Fruit fly (Drosophila melanogaster) whole organism, embryonic: ENCODE results near the gene BG642167.

Source experiments
- CG11504 ChIP-seq: fragments of 200-800 bp; sonication (Bioruptor generic); optimal IDR thresholded peaks from 3 replicates; lab custom pipeline; 2019; ENCODE audit warnings: missing biosample characterization, mild to moderate bottlenecking, missing genetic modification characterization, moderate library complexity
- CG1233 ChIP-seq: fragments of 200-800 bp; sonication (Bioruptor generic); optimal IDR thresholded peaks from 4 replicates; lab custom pipeline; 2018; ENCODE audit warnings: missing biosample characterization, mild to moderate bottlenecking, missing genetic modification characterization
- CG13123 ChIP-seq: fragments of 200-800 bp; sonication (Bioruptor generic); optimal IDR thresholded peaks from 2 replicates; lab custom pipeline; 2016; ENCODE audit warnings: missing biosample characterization, missing genetic modification characterization
- CG13296 ChIP-seq: fragments of 200-800 bp; sonication (Bioruptor generic); optimal IDR thresholded peaks from 3 replicates; lab custom pipeline; 2018; ENCODE audit warnings: missing biosample characterization, mild to moderate bottlenecking, missing genetic modification characterization
- CG14667 ChIP-seq: fragments of 200-800 bp; sonication (Bioruptor generic); IDR thresholded peaks from 2 replicates; pipeline ENCODE4 v1.3.6; 2022; ENCODE audit warnings: missing biosample characterization, missing genetic modification characterization
- CG1529 ChIP-seq: fragments of 200-800 bp; sonication (Bioruptor generic); optimal IDR thresholded peaks from 3 replicates; lab custom pipeline; 2018; ENCODE audit warnings: missing biosample characterization, missing genetic modification characterization
- CG1603 ChIP-seq: fragments of 200-800 bp; sonication (Bioruptor generic); optimal IDR thresholded peaks from 2 replicates; lab custom pipeline; 2019; ENCODE audit warnings: missing biosample characterization, mild to moderate bottlenecking, missing genetic modification characterization, moderate library complexity
- CG1647 ChIP-seq: fragments of 200-800 bp; sonication (Bioruptor generic); optimal IDR thresholded peaks from 3 replicates; lab custom pipeline; 2016; ENCODE audit warnings: missing biosample characterization, missing genetic modification characterization
- CG16813 ChIP-seq: fragments of 200-800 bp; sonication (Bioruptor generic); IDR thresholded peaks from 3 replicates; pipeline ENCODE4 v1.3.6; 2022; ENCODE audit warnings: missing biosample characterization, missing genetic modification characterization; ENCODE audit not compliant: partially characterized antibody
- CG17912 ChIP-seq: fragments of 200-800 bp; sonication (Bioruptor generic); optimal IDR thresholded peaks from 2 replicates; lab custom pipeline; 2018; ENCODE audit warnings: missing biosample characterization, mild to moderate bottlenecking, missing genetic modification characterization
- CG18599 ChIP-seq: fragments of 200-800 bp; sonication (Bioruptor generic); optimal IDR thresholded peaks from 3 replicates; lab custom pipeline; 2017; ENCODE audit warnings: missing biosample characterization, missing genetic modification characterization, mild to moderate bottlenecking, moderate library complexity, missing genetic modification reagents
- CG18619 ChIP-seq: fragments of 200-800 bp; sonication (Bioruptor generic); optimal IDR thresholded peaks from 3 replicates; lab custom pipeline; 2017; ENCODE audit warnings: missing biosample characterization, mild to moderate bottlenecking, missing genetic modification characterization
- CG2678 ChIP-seq: fragments of 200-800 bp; sonication (Bioruptor generic); optimal IDR thresholded peaks from 3 replicates; lab custom pipeline; 2019; ENCODE audit warnings: missing biosample characterization, mild to moderate bottlenecking, missing genetic modification characterization, moderate library complexity
- CG31441 ChIP-seq: fragments of 200-800 bp; sonication (Bioruptor generic); IDR thresholded peaks from 2 replicates; pipeline ENCODE4 v1.3.6; 2022; ENCODE audit warnings: missing biosample characterization, missing genetic modification characterization
- CG33213 ChIP-seq: fragments of 200-800 bp; sonication (Bioruptor generic); optimal IDR thresholded peaks from 3 replicates; lab custom pipeline; 2016; ENCODE audit warnings: missing biosample characterization, missing genetic modification characterization
- CG3847 ChIP-seq: fragments of 200-800 bp; sonication (Bioruptor generic); IDR thresholded peaks from 2 replicates; pipeline ENCODE4 v1.3.6; 2022; ENCODE audit warnings: missing biosample characterization, missing genetic modification characterization
- CG4328 ChIP-seq: fragments of 200-800 bp; sonication (Bioruptor generic); optimal IDR thresholded peaks from 3 replicates; lab custom pipeline; 2017; ENCODE audit warnings: missing biosample characterization, missing genetic modification reagents, missing genetic modification characterization
- CG6765 ChIP-seq: fragments of 200-800 bp; sonication (Bioruptor generic); optimal IDR thresholded peaks from 3 replicates; lab custom pipeline; 2017; ENCODE audit warnings: missing biosample characterization, mild to moderate bottlenecking, missing genetic modification characterization
- CG7271 ChIP-seq: fragments of 200-800 bp; sonication (Bioruptor generic); optimal IDR thresholded peaks from 2 replicates; lab custom pipeline; 2018; ENCODE audit warnings: missing biosample characterization, mild to moderate bottlenecking, missing genetic modification characterization, moderate library complexity
- CG7556 ChIP-seq: fragments of 200-800 bp; sonication (Bioruptor generic); optimal IDR thresholded peaks from 2 replicates; lab custom pipeline; 2017; ENCODE audit warnings: missing biosample characterization, mild to moderate bottlenecking, missing genetic modification characterization
- CG8359 ChIP-seq: fragments of 200-800 bp; sonication (Bioruptor generic); optimal IDR thresholded peaks from 2 replicates; lab custom pipeline; 2017; ENCODE audit warnings: missing biosample characterization, mild to moderate bottlenecking, missing genetic modification characterization, borderline replicate concordance
- CG9817 ChIP-seq: fragments of 200-800 bp; sonication (Bioruptor generic); optimal IDR thresholded peaks from 2 replicates; lab custom pipeline; 2018; ENCODE audit warnings: missing biosample characterization, mild to moderate bottlenecking, missing genetic modification characterization, moderate library complexity
- Dek ChIP-seq: fragments of 200-800 bp; sonication (Bioruptor generic); optimal IDR thresholded peaks from 3 replicates; lab custom pipeline; 2019; ENCODE audit warnings: missing biosample characterization, mild to moderate bottlenecking, missing genetic modification characterization, moderate library complexity
- Fer1 ChIP-seq: fragments of 200-800 bp; sonication (Bioruptor generic); optimal IDR thresholded peaks from 2 replicates; lab custom pipeline; 2017; ENCODE audit warnings: missing biosample characterization, mild to moderate bottlenecking, missing genetic modification characterization
- Fer3 ChIP-seq: fragments of 200-800 bp; sonication (Bioruptor generic); optimal IDR thresholded peaks from 2 replicates; lab custom pipeline; 2018; ENCODE audit warnings: missing biosample characterization, mild to moderate bottlenecking, missing genetic modification characterization, moderate library complexity
- H15 ChIP-seq: fragments of 200-800 bp; sonication (Bioruptor generic); IDR thresholded peaks from 3 replicates; pipeline ENCODE4 v1.3.6; 2022; ENCODE audit warnings: missing biosample characterization, missing genetic modification characterization
- MBD-R2 ChIP-seq: fragments of 200-800 bp; sonication (Bioruptor generic); IDR thresholded peaks from 2 replicates; pipeline ENCODE4 v1.3.6; 2022; ENCODE audit warnings: missing biosample characterization, missing genetic modification characterization
- Med ChIP-seq: fragments of 200-800 bp; sonication (Bioruptor generic); peaks from one replicate; lab custom pipeline; 2016; ENCODE audit warnings: missing biosample characterization, missing genetic modification characterization, mild to moderate bottlenecking, inconsistent platforms, moderate library complexity
- Mrtf ChIP-seq: fragments of 200-800 bp; sonication (Bioruptor generic); IDR thresholded peaks from 3 replicates; pipeline ENCODE4 v1.3.6; 2022; ENCODE audit warnings: missing biosample characterization, missing genetic modification characterization
- Myb ChIP-seq: fragments of 200-800 bp; sonication (Bioruptor generic); optimal IDR thresholded peaks from 2 replicates; lab custom pipeline; 2016; ENCODE audit warnings: missing biosample characterization, missing genetic modification characterization
- NfI ChIP-seq: fragments of 200-800 bp; sonication (Bioruptor generic); optimal IDR thresholded peaks from 3 replicates; lab custom pipeline; 2018; ENCODE audit warnings: missing biosample characterization, mild to moderate bottlenecking, missing genetic modification characterization, moderate library complexity
- Sox100B ChIP-seq: fragments of 200-800 bp; sonication (Bioruptor generic); optimal IDR thresholded peaks from 3 replicates; lab custom pipeline; 2018; ENCODE audit warnings: missing biosample characterization, mild to moderate bottlenecking, missing genetic modification characterization
- ap ChIP-seq: fragments of 200-800 bp; sonication (Bioruptor generic); IDR thresholded peaks from 2 replicates; pipeline ENCODE4 v1.3.6; 2022; ENCODE audit warnings: missing biosample characterization, missing genetic modification characterization
- ase ChIP-seq: fragments of 200-800 bp; sonication (Bioruptor generic); IDR thresholded peaks from 3 replicates; pipeline ENCODE4 v1.3.6; 2022; ENCODE audit warnings: missing biosample characterization, missing genetic modification characterization
- ash1 ChIP-seq: fragments of 200-800 bp; sonication (Bioruptor generic); optimal IDR thresholded peaks from 2 replicates; lab custom pipeline; 2018; ENCODE audit warnings: missing biosample characterization, mild to moderate bottlenecking, missing genetic modification characterization
- cas ChIP-seq: fragments of 200-800 bp; sonication (Bioruptor generic); IDR thresholded peaks from 2 replicates; pipeline ENCODE4 v1.3.6; 2022; ENCODE audit warnings: missing biosample characterization, missing genetic modification characterization
- chinmo ChIP-seq: fragments of 200-800 bp; sonication (Bioruptor generic); IDR thresholded peaks from 4 replicates; pipeline ENCODE4 v1.3.6; 2022; ENCODE audit warnings: missing biosample characterization, missing genetic modification characterization; ENCODE audit not compliant: partially characterized antibody
- ci ChIP-seq: fragments of 200-800 bp; sonication (Bioruptor generic); IDR thresholded peaks from 3 replicates; pipeline ENCODE4 v1.3.6; 2022; ENCODE audit warnings: missing biosample characterization, missing genetic modification characterization
- emc ChIP-seq: fragments of 200-800 bp; sonication (Bioruptor generic); optimal IDR thresholded peaks from 2 replicates; lab custom pipeline; 2016; ENCODE audit warnings: missing biosample characterization, missing genetic modification characterization
- fd3F ChIP-seq: fragments of 200-800 bp; sonication (Bioruptor generic); optimal IDR thresholded peaks from 2 replicates; lab custom pipeline; 2018; ENCODE audit warnings: missing biosample characterization, mild to moderate bottlenecking, missing genetic modification characterization, moderate library complexity
- lmd ChIP-seq: fragments of 200-800 bp; sonication (Bioruptor generic); IDR thresholded peaks from 2 replicates; pipeline ENCODE4 v1.3.6; 2022; ENCODE audit warnings: missing biosample characterization, missing genetic modification characterization
- nmo ChIP-seq: fragments of 200-800 bp; sonication (Bioruptor generic); optimal IDR thresholded peaks from 2 replicates; lab custom pipeline; 2018; ENCODE audit warnings: missing biosample characterization, mild to moderate bottlenecking, missing genetic modification characterization, moderate library complexity
- p53 ChIP-seq: fragments of 200-800 bp; sonication (Bioruptor generic); optimal IDR thresholded peaks from 2 replicates; lab custom pipeline; 2016; ENCODE audit warnings: missing biosample characterization, missing genetic modification characterization
- peb ChIP-seq: fragments of 200-800 bp; sonication (Bioruptor generic); IDR thresholded peaks from 2 replicates; pipeline ENCODE4 v1.3.6; 2022; ENCODE audit warnings: missing biosample characterization, missing genetic modification characterization
- salm ChIP-seq: fragments of 200-800 bp; sonication (Bioruptor generic); optimal IDR thresholded peaks from 2 replicates; lab custom pipeline; 2018; ENCODE audit warnings: missing biosample characterization, mild to moderate bottlenecking, missing genetic modification characterization
- scrt ChIP-seq: fragments of 200-800 bp; sonication (Bioruptor generic); optimal IDR thresholded peaks from 2 replicates; lab custom pipeline; 2018; ENCODE audit warnings: missing biosample characterization, mild to moderate bottlenecking, missing genetic modification characterization, moderate library complexity
- sd ChIP-seq: fragments of 200-800 bp; sonication (Bioruptor generic); optimal IDR thresholded peaks from 3 replicates; lab custom pipeline; 2018; ENCODE audit warnings: missing biosample characterization, mild to moderate bottlenecking, missing genetic modification characterization, moderate library complexity
- sim ChIP-seq: fragments of 200-800 bp; sonication (Bioruptor generic); IDR thresholded peaks from 2 replicates; pipeline ENCODE4 v1.3.6; 2022; ENCODE audit warnings: missing biosample characterization, missing genetic modification characterization
- slou ChIP-seq: fragments of 200-800 bp; sonication (Bioruptor generic); optimal IDR thresholded peaks from 3 replicates; lab custom pipeline; 2016; ENCODE audit warnings: missing biosample characterization, missing genetic modification characterization
- wor ChIP-seq: fragments of 200-800 bp; sonication (Bioruptor generic); IDR thresholded peaks from 2 replicates; pipeline ENCODE4 v1.3.6; 2022; ENCODE audit warnings: missing biosample characterization, missing genetic modification characterization

BG642167 gene

DNA sequence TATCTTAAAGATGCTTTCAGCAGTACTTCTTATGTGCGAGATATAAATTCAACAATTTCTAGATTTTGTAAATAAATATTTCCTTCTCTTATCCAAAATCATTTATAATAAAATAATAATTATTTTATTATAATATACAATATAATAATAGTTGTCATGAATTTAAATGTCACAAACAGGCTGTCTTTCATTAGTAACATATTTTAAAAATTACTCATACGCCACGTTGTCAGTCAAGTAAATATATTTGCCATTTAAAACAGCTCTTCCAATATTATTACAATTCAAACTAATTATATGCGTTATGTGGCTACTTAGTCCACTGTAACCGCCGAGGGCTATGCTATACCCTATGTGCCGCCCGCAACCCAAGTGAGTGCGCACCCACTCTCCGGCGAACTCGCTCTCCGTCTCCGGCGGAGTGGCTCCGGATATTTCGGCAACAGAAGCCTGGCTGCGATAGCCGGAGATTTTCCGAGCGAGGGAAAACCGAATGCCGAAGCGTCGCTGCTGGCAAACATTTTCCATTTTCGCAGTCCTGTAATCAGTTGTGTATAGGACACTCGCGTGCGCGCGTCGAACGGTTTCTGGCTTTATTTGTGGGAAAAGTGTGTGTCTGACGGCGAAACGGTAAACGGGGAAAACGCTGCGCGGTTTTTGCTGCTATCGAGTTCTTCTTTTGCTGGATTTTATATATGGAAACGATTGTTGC is 49.5 kb downstream of the BG642167 start, which contains the start of gene CG5890:
TSS of gene CG5890 (plus strand) at position 561 of the 712 bp plus-strand sequence.
- TF ChIP-seq fd3F (GFP tag; lab: Kevin White, UChicago) (no peak), wor (no peak), ci (GFP tag; lab: Robert Waterston, UW) (no peak), nmo (GFP tag; lab: Kevin White, UChicago) (no peak), scrt (peak; percentile 12), sd (no peak), CG11504 (tag; lab: Kevin White, UChicago) (peak; percentile 55), CG4328 (GFP tag; lab: Kevin White, UChicago) (peak; percentile 8), p53 (GFP tag; lab: Kevin White, UChicago) (no peak), CG17912 (GFP tag; lab: Kevin White, UChicago) (no peak), CG33213 (no peak), chinmo (GFP tag; lab: Robert Waterston, UW) (no peak), ap (GFP tag; lab: Robert Waterston, UW) (no peak), ash1 (no peak), CG9817 (tag; lab: Kevin White, UChicago) (peak; percentile 8), MBD-R2 (GFP tag; lab: Robert Waterston, UW) (no peak), Mrtf (GFP tag; lab: Robert Waterston, UW) (0 out of 3 replicates have a peak, but pooled peaks have one; percentile 8), CG18599 (GFP tag; lab: Kevin White, UChicago) (peak; percentile 67), emc (GFP tag; lab: Kevin White, UChicago) (no peak), Med (GFP tag; lab: Kevin White, UChicago) (no peak), CG14667 (GFP tag; lab: Robert Waterston, UW) (no peak), CG3847 (GFP tag; lab: Robert Waterston, UW) (no peak), CG13296 (GFP tag; lab: Kevin White, UChicago) (peak; percentile 58), CG1647 (GFP tag; lab: Kevin White, UChicago) (no peak), peb (no peak), H15 (GFP tag; lab: Robert Waterston, UW) (no peak), CG7556 (GFP tag; lab: Kevin White, UChicago) (peak; percentile 50), salm (tag; lab: Kevin White, UChicago) (no peak), cas (GFP tag; lab: Robert Waterston, UW) (no peak), Fer3 (tag; lab: Kevin White, UChicago) (no peak), CG31441 (GFP tag; lab: Robert Waterston, UW) (no peak), CG1603 (tag; lab: Kevin White, UChicago) (no peak), ase (no peak), CG7271 (tag; lab: Kevin White, UChicago) (no peak), CG16813 (GFP tag; lab: Robert Waterston, UW) (no peak), Sox100B (peak; percentile 41), Fer1 (GFP tag; lab: Kevin White, UChicago) (peak; percentile 73), Myb (GFP tag; lab: Kevin White, UChicago) (no peak), slou (GFP tag; lab: Kevin White, UChicago) (no peak), CG8359 (GFP tag; lab: Kevin White, UChicago) (no peak), sim (GFP tag; lab: Robert Waterston, UW) (no peak), Dek (tag; lab: Kevin White, UChicago) (no peak), CG1529 (GFP tag; lab: Kevin White, UChicago) (no peak), CG6765 (GFP tag; lab: Kevin White, UChicago) (peak; percentile 21), NfI (GFP tag; lab: Kevin White, UChicago) (peak; percentile 30), CG1233 (GFP tag; lab: Kevin White, UChicago) (peak; percentile 1), CG18619 (peak; percentile 37), lmd (GFP tag; lab: Robert Waterston, UW) (no peak), CG2678 (peak; percentile 72), CG13123 (GFP tag; lab: Kevin White, UChicago) (no peak)
